Worm (Caenorhabditis elegans) whole organism, midembryonic: Measurements from ENCODE around the gene F49H12.4.

ENCODE experiments used
- T22C8.4 ChIP-seq: fragments of 200-800 bp; sonication (Bioruptor generic); IDR thresholded peaks from 2 replicates; pipeline ENCODE4 v1.3.6; 2022; ENCODE audit warnings: missing genetic modification characterization, missing compliant biosample characterization
- cog-1 ChIP-seq: sonication (generic microtip); optimal IDR thresholded peaks from 2 replicates; lab custom pipeline; 2016; ENCODE audit warnings: missing genetic modification characterization, missing compliant biosample characterization
- flt-1 ChIP-seq: fragments of 200-800 bp; sonication (Bioruptor generic); IDR thresholded peaks from 2 replicates; pipeline ENCODE4 v1.3.6; 2022; ENCODE audit warnings: missing genetic modification characterization, missing compliant biosample characterization
- klf-2 ChIP-seq: fragments of 200-800 bp; sonication (Bioruptor generic); conservative IDR thresholded peaks from 2 replicates; pipeline ENCODE4 v1.3.6; 2022; ENCODE audit warnings: missing genetic modification reagents, missing genetic modification characterization, missing compliant biosample characterization
- med-1 ChIP-seq: sonication (generic microtip); optimal IDR thresholded peaks from 2 replicates; lab custom pipeline; 2017; ENCODE audit warnings: missing genetic modification characterization, mild to moderate bottlenecking, missing compliant biosample characterization, antibody characterized with exemption, missing genetic modification reagents; ENCODE audit not compliant: insufficient read depth
- ref-1 ChIP-seq: fragments of 200-800 bp; sonication (Bioruptor generic); conservative IDR thresholded peaks from 2 replicates; pipeline ENCODE4 v1.3.6; 2022; ENCODE audit warnings: missing genetic modification reagents, missing genetic modification characterization, missing compliant biosample characterization
- tab-1 ChIP-seq: fragments of 200-800 bp; sonication (Bioruptor generic); IDR thresholded peaks from 2 replicates; pipeline ENCODE4 v1.3.6; 2022; ENCODE audit warnings: missing genetic modification characterization, missing compliant biosample characterization
- ztf-23 ChIP-seq: fragments of 200-800 bp; sonication (Bioruptor generic); IDR thresholded peaks from 2 replicates; pipeline ENCODE4 v1.3.6; 2022; ENCODE audit warnings: missing genetic modification reagents, missing genetic modification characterization, missing compliant biosample characterization
- ztf-29 ChIP-seq: fragments of 200-800 bp; sonication (Bioruptor generic); IDR thresholded peaks from 2 replicates; pipeline ENCODE4 v1.3.6; 2022; ENCODE audit warnings: missing genetic modification reagents, missing genetic modification characterization, missing compliant biosample characterization

Gene F49H12.4

ce11 chrX:2108682-2109081 is 29.0 kb downstream of the F49H12.4 start, which contains the start of gene F53B1.2:
Gene F53B1.2, plus strand, starts transcription at chrX:2108982.
- no peak for TF ChIP-seq flt-1 (GFP tag; lab: Robert Waterston, UW)
- no peak for TF ChIP-seq T22C8.4 (GFP tag; lab: Robert Waterston, UW)
- TF ChIP-seq med-1 = no peak
- TF ChIP-seq ztf-29 (GFP tag; lab: Robert Waterston, UW) = no peak
- TF ChIP-seq klf-2 (GFP tag; lab: Robert Waterston, UW) = no peak
- no peak for TF ChIP-seq ztf-23 (GFP tag; lab: Robert Waterston, UW)
- no peak for TF ChIP-seq tab-1 (GFP tag; lab: Robert Waterston, UW)
- TF ChIP-seq ref-1 (GFP tag; lab: Robert Waterston, UW) = no peak
- TF ChIP-seq cog-1 (tag; lab: Kevin White, UChicago) = no peak

- TF ChIP-seq ztf-23 (GFP tag; lab: Robert Waterston, UW) (no peak), klf-2 (GFP tag; lab: Robert Waterston, UW) (no peak), tab-1 (GFP tag; lab: Robert Waterston, UW) (no peak), flt-1 (GFP tag; lab: Robert Waterston, UW) (no peak), cog-1 (tag; lab: Kevin White, UChicago) (no peak), ztf-29 (GFP tag; lab: Robert Waterston, UW) (no peak), med-1 (no peak), ref-1 (GFP tag; lab: Robert Waterston, UW) (no peak), T22C8.4 (GFP tag; lab: Robert Waterston, UW) (no peak)
These were observed 31.1 kb downstream of the F49H12.4 start for ce11 chrX:2110603-2111327.

ce11 chrX:2113004-2113403 is 33.4 kb downstream of the F49H12.4 start, which contains the start of gene bus-5:
Gene bus-5, minus strand, starts transcription at chrX:2113104.
- no peak for TF ChIP-seq ref-1 (GFP tag; lab: Robert Waterston, UW)
- TF ChIP-seq ztf-23 (GFP tag; lab: Robert Waterston, UW) = no peak
- no peak for TF ChIP-seq flt-1 (GFP tag; lab: Robert Waterston, UW)
- no peak for TF ChIP-seq cog-1 (tag; lab: Kevin White, UChicago)
- TF ChIP-seq T22C8.4 (GFP tag; lab: Robert Waterston, UW) = no peak
- no peak for TF ChIP-seq klf-2 (GFP tag; lab: Robert Waterston, UW)
- TF ChIP-seq ztf-29 (GFP tag; lab: Robert Waterston, UW) = no peak
- TF ChIP-seq tab-1 (GFP tag; lab: Robert Waterston, UW) = no peak
- TF ChIP-seq med-1 = no peak

DNA sequence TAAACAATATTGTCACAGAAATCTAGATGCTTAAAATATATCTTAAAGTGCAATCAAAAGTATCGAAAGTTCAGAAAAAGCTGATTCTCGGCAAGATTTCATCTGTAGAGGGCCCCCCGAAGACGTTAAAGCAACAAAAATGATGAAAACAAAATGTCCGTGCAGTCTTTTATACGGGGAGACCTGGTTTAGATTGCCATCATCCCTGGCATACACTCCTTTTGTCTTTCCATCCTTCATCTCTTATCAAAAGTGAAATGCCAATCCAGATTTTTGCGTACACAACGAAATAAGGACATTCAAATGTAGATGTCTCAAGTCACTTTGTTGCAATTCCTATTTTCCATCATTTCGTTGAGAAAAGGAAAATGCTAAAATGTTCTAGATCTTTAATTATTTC is 34.5 kb downstream of the F49H12.4 start:
- TF ChIP-seq klf-2 (GFP tag; lab: Robert Waterston, UW) = no peak

ce11 chrX:2116304-2116867 is 36.8 kb downstream of the F49H12.4 start:
- no peak for TF ChIP-seq ztf-29 (GFP tag; lab: Robert Waterston, UW)
- no peak for TF ChIP-seq cog-1 (tag; lab: Kevin White, UChicago)
- TF ChIP-seq flt-1 (GFP tag; lab: Robert Waterston, UW) = no peak
- no peak for TF ChIP-seq ztf-23 (GFP tag; lab: Robert Waterston, UW)
- no peak for TF ChIP-seq klf-2 (GFP tag; lab: Robert Waterston, UW)
- TF ChIP-seq med-1 = no peak
- TF ChIP-seq tab-1 (GFP tag; lab: Robert Waterston, UW) = no peak
- no peak for TF ChIP-seq ref-1 (GFP tag; lab: Robert Waterston, UW)
- no peak for TF ChIP-seq T22C8.4 (GFP tag; lab: Robert Waterston, UW)

DNA sequence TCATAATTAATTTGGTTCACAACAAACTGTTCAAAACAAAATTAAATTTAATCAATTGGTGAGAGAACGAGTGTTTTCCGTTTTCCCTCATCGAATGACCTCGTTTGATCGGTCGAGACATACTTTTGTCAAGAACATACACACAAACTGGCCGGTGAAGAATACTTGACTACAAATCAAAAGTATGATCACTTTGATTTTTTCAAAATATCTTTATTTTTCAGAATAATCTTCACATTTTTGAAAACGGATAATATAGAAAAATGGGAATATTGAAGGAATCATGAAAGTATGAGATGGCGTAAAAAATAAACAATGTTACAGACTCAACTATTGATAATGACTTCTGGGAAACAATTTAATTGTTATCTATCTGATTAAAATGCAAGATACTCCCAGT is 38.5 kb downstream of the F49H12.4 start, which contains the start of gene swip-10:
Gene swip-10 (minus strand): TSS at position 101 of the 400 bp plus-strand sequence.
- TF ChIP-seq med-1 = no peak
- no peak for TF ChIP-seq flt-1 (GFP tag; lab: Robert Waterston, UW)
- no peak for TF ChIP-seq ztf-29 (GFP tag; lab: Robert Waterston, UW)
- TF ChIP-seq tab-1 (GFP tag; lab: Robert Waterston, UW) = no peak
- no peak for TF ChIP-seq klf-2 (GFP tag; lab: Robert Waterston, UW)
- no peak for TF ChIP-seq T22C8.4 (GFP tag; lab: Robert Waterston, UW)

ce11 chrX:2120961-2121360 is 41.3 kb downstream of the F49H12.4 start, which contains the start of gene gpa-5:
Gene gpa-5, minus strand, starts transcription at chrX:2121061.
- TF ChIP-seq ztf-29 (GFP tag; lab: Robert Waterston, UW) (no peak), cog-1 (tag; lab: Kevin White, UChicago) (no peak), T22C8.4 (GFP tag; lab: Robert Waterston, UW) (no peak), klf-2 (GFP tag; lab: Robert Waterston, UW) (no peak), ref-1 (GFP tag; lab: Robert Waterston, UW) (no peak), ztf-23 (GFP tag; lab: Robert Waterston, UW) (no peak), med-1 (no peak), flt-1 (GFP tag; lab: Robert Waterston, UW) (no peak), tab-1 (GFP tag; lab: Robert Waterston, UW) (no peak)

- TF ChIP-seq cog-1 (tag; lab: Kevin White, UChicago) = no peak
- TF ChIP-seq tab-1 (GFP tag; lab: Robert Waterston, UW) = no peak
- TF ChIP-seq klf-2 (GFP tag; lab: Robert Waterston, UW) = no peak
- TF ChIP-seq ztf-23 (GFP tag; lab: Robert Waterston, UW) = no peak
- no peak for TF ChIP-seq med-1
- no peak for TF ChIP-seq flt-1 (GFP tag; lab: Robert Waterston, UW)
- TF ChIP-seq ztf-29 (GFP tag; lab: Robert Waterston, UW) = no peak
- no peak for TF ChIP-seq ref-1 (GFP tag; lab: Robert Waterston, UW)
- TF ChIP-seq T22C8.4 (GFP tag; lab: Robert Waterston, UW) = no peak
These were observed 50.5 kb downstream of the F49H12.4 start, which contains the start of gene F53B1.8 for ce11 chrX:2130141-2130540. Gene F53B1.8, minus strand, starts transcription at chrX:2130241.
